Fruit fly (Drosophila melanogaster) whole organism, wandering third instar larva: ENCODE results near the gene Sulf1.

ENCODE experiments used
- Dfd ChIP-seq: fragments of >200 bp; optimal IDR thresholded peaks from 2 replicates; lab custom pipeline; 2017; ENCODE audit warnings: missing biosample characterization, missing genetic modification characterization
- GATAd ChIP-seq: sonication (Bioruptor generic); optimal IDR thresholded peaks from 2 replicates; lab custom pipeline; 2016; ENCODE audit warnings: missing biosample characterization, missing genetic modification characterization
- Hr78 ChIP-seq: fragments of >200 bp; optimal IDR thresholded peaks from 2 replicates; lab custom pipeline; 2017; ENCODE audit warnings: missing biosample characterization, missing genetic modification characterization
- OdsH ChIP-seq: fragments of 200-800 bp; sonication (Bioruptor generic); optimal IDR thresholded peaks from 2 replicates; lab custom pipeline; 2016; ENCODE audit warnings: missing biosample characterization, mild to moderate bottlenecking, missing genetic modification characterization
- fru ChIP-seq: fragments of 200-800 bp; sonication (Bioruptor generic); optimal IDR thresholded peaks from 3 replicates; lab custom pipeline; 2016; ENCODE audit warnings: missing biosample characterization, mild to moderate bottlenecking, missing genetic modification characterization
- h ChIP-seq: fragments of 200-800 bp; sonication (Bioruptor generic); optimal IDR thresholded peaks from 3 replicates; lab custom pipeline; 2016; ENCODE audit warnings: missing biosample characterization, mild to moderate bottlenecking, missing genetic modification characterization
- psq ChIP-seq: fragments of 200-800 bp; sonication (Bioruptor generic); optimal IDR thresholded peaks from 3 replicates; lab custom pipeline; 2017; ENCODE audit warnings: missing biosample characterization, mild to moderate bottlenecking, missing genetic modification characterization, moderate library complexity
- sv ChIP-seq: fragments of 200-800 bp; sonication (Bioruptor generic); optimal IDR thresholded peaks from 3 replicates; lab custom pipeline; 2016; ENCODE audit warnings: missing biosample characterization, missing genetic modification characterization
- tai ChIP-seq: sonication (Bioruptor generic); optimal IDR thresholded peaks from 2 replicates; lab custom pipeline; 2016; ENCODE audit warnings: missing biosample characterization, missing genetic modification characterization
- usp ChIP-seq: fragments of >200 bp; optimal IDR thresholded peaks from 2 replicates; lab custom pipeline; 2017; ENCODE audit warnings: missing biosample characterization, missing genetic modification characterization

- TF ChIP-seq Dfd (GFP tag; lab: Kevin White, UChicago), result no peak
- TF ChIP-seq h (GFP tag; lab: Kevin White, UChicago), result no peak
- no peak for TF ChIP-seq tai (GFP tag; lab: Kevin White, UChicago)
- TF ChIP-seq fru, result no peak
- peak; percentile 87 for TF ChIP-seq psq (GFP tag; lab: Kevin White, UChicago)
- no peak for TF ChIP-seq GATAd (GFP tag; lab: Kevin White, UChicago)
- TF ChIP-seq sv (GFP tag; lab: Kevin White, UChicago), result no peak
- no peak for TF ChIP-seq OdsH (GFP tag; lab: Kevin White, UChicago)
- no peak for TF ChIP-seq usp (GFP tag; lab: Kevin White, UChicago)
- TF ChIP-seq Hr78, result no peak
These were observed 58.2 kb downstream of the Sulf1 start for dm6 chr3R:16281033-16281680.
